Worm (Caenorhabditis elegans): ENCODE results near the gene lgc-40.
A peak's percentile ranks its signal among the peaks of the same experiment; 100 is the strongest.

The lgc-40 gene

DNA sequence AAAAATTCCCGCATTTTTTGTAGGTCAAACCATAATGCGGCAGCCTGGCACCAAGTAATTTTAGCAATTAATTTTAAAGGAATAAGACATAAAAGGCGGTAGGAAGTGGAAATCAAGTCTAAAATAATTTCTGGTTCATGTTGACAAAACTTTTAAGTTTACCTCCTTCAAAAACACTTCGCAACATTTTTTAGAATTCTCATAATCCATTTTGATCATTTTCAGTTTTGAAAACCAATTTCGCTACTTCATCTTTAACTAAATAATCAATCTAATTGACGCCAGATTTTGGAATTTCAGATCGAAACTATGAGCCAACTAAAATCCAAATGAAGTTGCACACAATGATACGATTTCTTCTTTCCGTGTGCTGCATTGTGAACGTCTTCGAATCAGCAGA is at the start of gene lgc-40:
TSS of gene lgc-40 (plus strand) at position 301 of the 400 bp plus-strand sequence.
- TF ChIP-seq unc-39 (tag; optimal IDR thresholded peaks at IDR 0.05) = no peak
- TF ChIP-seq unc-62 (GFP tag; optimal IDR thresholded peaks at IDR 0.05) = no peak
- TF ChIP-seq pha-4 (tag; optimal IDR thresholded peaks at IDR 0.05) = no peak
- no peak for TF ChIP-seq M03D4.4 (tag; optimal IDR thresholded peaks at IDR 0.05)

DNA sequence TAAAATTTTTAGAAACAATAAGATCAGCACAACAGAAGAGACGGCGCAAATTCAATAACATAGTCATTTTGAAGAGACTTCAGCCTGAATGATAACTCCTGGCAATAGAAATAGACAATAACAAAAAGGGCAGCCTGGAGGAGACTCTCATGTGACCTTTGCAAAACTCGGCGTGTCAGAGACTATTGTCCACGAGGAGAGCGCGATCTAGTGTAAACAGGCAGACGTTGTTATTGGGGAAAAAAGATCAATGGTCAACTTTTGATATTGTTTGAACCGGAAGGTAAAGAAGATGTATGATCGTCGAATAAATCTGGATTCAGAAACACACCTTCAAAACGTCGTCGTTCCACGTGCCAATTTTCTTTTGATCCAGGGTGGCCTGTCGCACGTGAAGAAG is 43.7 kb upstream of the lgc-40 start:
- peak; percentile 21 for TF ChIP-seq pha-4 (tag; optimal IDR thresholded peaks at IDR 0.05)
- TF ChIP-seq tbx-8 (GFP tag; optimal IDR thresholded peaks at IDR 0.05) = no peak

DNA sequence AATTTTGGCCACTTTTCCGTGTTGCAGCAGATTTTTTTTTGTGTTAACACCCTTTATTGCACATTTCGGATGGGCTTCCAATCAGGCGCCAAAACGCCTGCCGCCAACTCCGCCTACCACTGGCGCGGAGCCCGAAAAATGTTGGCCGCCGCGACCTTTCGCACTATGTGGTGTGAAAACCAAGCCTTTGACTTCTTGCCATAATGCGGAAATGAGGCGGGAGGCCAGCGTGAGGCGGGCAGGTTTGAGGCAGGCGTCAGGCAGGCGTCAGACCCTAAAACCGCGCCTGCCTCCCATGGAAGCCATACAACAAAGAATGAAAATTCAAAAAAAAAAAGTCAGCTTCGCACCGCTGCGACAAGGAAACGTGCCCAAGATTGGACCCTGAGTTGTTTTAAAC is 43.0 kb upstream of the lgc-40 start:
- no peak for TF ChIP-seq mab-5 (tag; optimal IDR thresholded peaks at IDR 0.05)

DNA sequence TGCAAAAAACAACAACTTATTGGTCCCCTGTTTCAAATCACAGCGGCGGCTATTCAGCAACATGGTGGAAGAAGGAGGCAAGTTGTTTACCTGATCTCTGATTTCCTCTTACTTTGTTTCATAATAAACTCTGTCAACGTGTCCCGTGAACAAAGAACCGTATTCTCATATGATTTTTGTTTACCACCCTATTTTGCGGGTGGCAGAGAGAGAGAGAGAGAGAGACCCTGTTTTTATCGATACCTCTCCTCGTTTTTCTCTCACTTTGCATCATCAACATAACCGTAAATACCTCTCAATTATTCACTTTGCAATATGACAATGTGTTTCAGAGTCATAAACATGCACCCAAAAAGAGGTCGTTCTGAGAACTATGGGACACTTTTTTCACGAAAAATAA is 42.4 kb upstream of the lgc-40 start:
- TF ChIP-seq ceh-83 (GFP tag; optimal IDR thresholded peaks at IDR 0.05) = no peak

DNA sequence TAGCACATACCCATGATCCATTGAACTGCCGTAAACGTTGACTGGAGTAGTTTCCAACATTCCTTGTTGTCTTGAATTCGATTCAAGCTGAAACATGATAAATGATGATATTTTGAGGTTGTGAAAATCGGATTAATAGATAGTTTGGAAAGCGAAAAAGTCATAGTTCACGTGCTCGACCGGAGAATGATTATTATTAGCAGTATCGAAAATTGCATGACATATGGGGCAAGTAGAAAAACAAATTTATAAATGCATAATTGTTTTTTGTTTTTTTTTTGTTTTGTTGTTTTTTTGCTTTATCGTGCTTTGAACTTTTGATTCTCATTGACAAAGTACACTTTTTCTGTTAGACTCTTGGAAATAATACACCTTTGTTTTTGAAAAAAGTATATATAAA is 40.7 kb upstream of the lgc-40 start, which contains the start of gene aakg-4:
TSS of gene aakg-4 (minus strand) at position 101 of the 400 bp plus-strand sequence.
- TF ChIP-seq lin-13 (tag; optimal IDR thresholded peaks at IDR 0.05) (no peak), mls-2 (tag; optimal IDR thresholded peaks at IDR 0.05) (no peak), M03D4.4 (tag; optimal IDR thresholded peaks at IDR 0.05) (no peak), nhr-237 (tag; optimal IDR thresholded peaks at IDR 0.05) (no peak), snpc-4 (tag; optimal IDR thresholded peaks at IDR 0.05) (no peak), nhr-76 (tag; optimal IDR thresholded peaks at IDR 0.05) (no peak), unc-39 (tag; optimal IDR thresholded peaks at IDR 0.05) (no peak), zip-8 (tag; optimal IDR thresholded peaks at IDR 0.05) (no peak), drap-1 (GFP tag; optimal IDR thresholded peaks at IDR 0.05) (no peak), sptf-1 (tag; optimal IDR thresholded peaks at IDR 0.05) (no peak)

DNA sequence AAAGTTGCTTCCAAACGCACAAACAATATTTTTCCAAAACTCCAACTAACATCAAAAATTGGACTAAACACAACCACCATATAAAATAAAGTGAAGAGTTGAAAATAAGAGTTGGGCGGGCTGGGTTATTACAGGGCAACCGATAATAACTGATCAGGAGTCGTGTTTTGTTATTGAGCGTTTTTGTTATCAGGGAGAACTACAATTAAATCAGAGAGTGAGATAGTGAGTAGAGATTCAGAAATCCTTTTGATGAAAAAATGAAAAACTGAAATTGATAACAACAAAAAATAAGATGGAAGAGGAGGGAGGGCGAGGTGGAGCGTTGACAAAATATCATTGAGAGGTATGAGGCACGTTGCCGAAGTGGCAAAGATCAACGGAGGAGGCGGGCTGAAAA is 39.4 kb upstream of the lgc-40 start:
- TF ChIP-seq ceh-43 (GFP tag; optimal IDR thresholded peaks at IDR 0.05) (no peak), mab-5 (tag; optimal IDR thresholded peaks at IDR 0.05) (no peak), lin-32 (GFP tag; optimal IDR thresholded peaks at IDR 0.05) (no peak), flh-1 (GFP tag; optimal IDR thresholded peaks at IDR 0.05) (no peak), nhr-12 (tag; optimal IDR thresholded peaks at IDR 0.05) (no peak), elt-1 (tag; optimal IDR thresholded peaks at IDR 0.05; ENCODE audit: borderline replicate concordance, insufficient read depth) (no peak), blmp-1 (tag; optimal IDR thresholded peaks at IDR 0.05) (no peak), lsy-2 (tag; optimal IDR thresholded peaks at IDR 0.05) (no peak), sem-2 (GFP tag; optimal IDR thresholded peaks at IDR 0.05) (no peak), ham-2 (GFP tag; optimal IDR thresholded peaks at IDR 0.05) (no peak), unc-120 (tag; optimal IDR thresholded peaks at IDR 0.05; ENCODE audit: poor library complexity, severe bottlenecking) (no peak), nhr-237 (tag; optimal IDR thresholded peaks at IDR 0.05) (no peak), snpc-4 (tag; optimal IDR thresholded peaks at IDR 0.05) (no peak)

DNA sequence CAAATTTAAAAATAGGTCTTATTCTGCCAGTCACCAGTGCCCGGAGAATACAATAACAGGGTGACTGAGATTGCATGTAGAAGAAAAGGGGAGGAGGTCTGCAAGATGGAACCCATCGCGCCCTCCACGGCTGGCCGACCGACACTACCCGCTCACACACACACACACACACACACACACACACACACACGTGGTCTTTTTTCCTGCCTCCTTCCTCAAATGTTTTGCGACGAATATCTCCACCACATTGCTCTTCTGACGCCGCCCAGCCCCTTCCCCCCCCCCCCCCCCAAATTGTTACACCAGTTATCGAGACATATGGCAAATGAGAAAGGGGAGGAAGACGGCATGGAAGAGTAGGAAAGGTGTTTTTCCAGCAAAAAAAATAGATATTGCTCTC is 38.1 kb upstream of the lgc-40 start:
- TF ChIP-seq nhr-12 (tag; optimal IDR thresholded peaks at IDR 0.05) (no peak), sptf-1 (tag; optimal IDR thresholded peaks at IDR 0.05) (peak; percentile 83), M03D4.4 (tag; optimal IDR thresholded peaks at IDR 0.05) (peak; percentile 69), unc-120 (tag; optimal IDR thresholded peaks at IDR 0.05; ENCODE audit: poor library complexity, severe bottlenecking) (no peak), lin-32 (GFP tag; optimal IDR thresholded peaks at IDR 0.05) (peak; percentile 53), ham-2 (GFP tag; optimal IDR thresholded peaks at IDR 0.05) (peak; percentile 2), cnd-1 (tag; optimal IDR thresholded peaks at IDR 0.05) (peak; percentile 65), mls-2 (tag; optimal IDR thresholded peaks at IDR 0.05) (no peak), ceh-39 (tag; optimal IDR thresholded peaks at IDR 0.05) (no peak), tbx-8 (GFP tag; optimal IDR thresholded peaks at IDR 0.05) (no peak), drap-1 (GFP tag; optimal IDR thresholded peaks at IDR 0.05) (peak; percentile 65)

Measured in whole organism, mixed stage, embryonic.